Worm (Caenorhabditis elegans) whole organism, L4 larva: ENCODE results near the gene rps-23.

Source experiments
- F26F4.8 ChIP-seq: fragments of 200-800 bp; sonication (Bioruptor generic); conservative IDR thresholded peaks from 2 replicates; pipeline ENCODE4 v1.3.6; 2022; ENCODE audit warnings: missing genetic modification characterization, missing compliant biosample characterization
- F37D6.2 ChIP-seq: sonication (generic microtip); optimal IDR thresholded peaks from 2 replicates; lab custom pipeline; 2016; ENCODE audit warnings: mild to moderate bottlenecking, missing genetic modification characterization, missing compliant biosample characterization
- F44E2.7 ChIP-seq: fragments of 200-800 bp; sonication (Bioruptor generic); IDR thresholded peaks from 2 replicates; pipeline ENCODE4 v2.1.2; 2022; ENCODE audit warnings: missing genetic modification characterization, missing compliant biosample characterization
- R02D3.7 ChIP-seq: fragments of 150-350 bp; sonication (generic microtip); optimal IDR thresholded peaks from 3 replicates; lab custom pipeline; 2014; ENCODE audit warnings: missing biosample characterization, missing genetic modification characterization
- T26A8.4 ChIP-seq: fragments of 200-800 bp; sonication (Bioruptor generic); IDR thresholded peaks from 2 replicates; pipeline ENCODE4 v1.3.6; 2022; ENCODE audit warnings: missing genetic modification characterization, missing compliant biosample characterization
- Y5F2A.4 ChIP-seq: fragments of 200-800 bp; sonication (Bioruptor generic); optimal IDR thresholded peaks from 2 replicates; lab custom pipeline; 2018; ENCODE audit warnings: mild to moderate bottlenecking, missing genetic modification characterization, missing compliant biosample characterization
- Y75B8A.6 ChIP-seq: fragments of 200-800 bp; sonication (Bioruptor generic); IDR thresholded peaks from 2 replicates; pipeline ENCODE4 v1.3.6; 2022; ENCODE audit warnings: missing genetic modification reagents, missing genetic modification characterization, missing compliant biosample characterization
- aha-1 ChIP-seq: fragments of 150-350 bp; peaks from one replicate; lab custom pipeline; 2014; ENCODE audit warnings: missing biosample characterization, missing genetic modification characterization
- aly-2 ChIP-seq: sonication (generic microtip); optimal IDR thresholded peaks from 2 replicates; lab custom pipeline; 2018; ENCODE audit warnings: missing biosample characterization, missing genetic modification characterization
- ama-1 ChIP-seq: fragments of 150-350 bp; optimal IDR thresholded peaks from 2 replicates; lab custom pipeline; 2014; ENCODE audit warnings: inconsistent platforms, mixed read lengths
- arid-1 ChIP-seq: fragments of 200-800 bp; sonication (Bioruptor generic); conservative IDR thresholded peaks from 2 replicates; pipeline ENCODE4 v1.3.6; 2022; ENCODE audit warnings: missing genetic modification reagents, missing genetic modification characterization, missing compliant biosample characterization
- ceh-32 ChIP-seq: sonication (generic microtip); optimal IDR thresholded peaks from 2 replicates; lab custom pipeline; 2016; ENCODE audit warnings: mild to moderate bottlenecking, missing genetic modification characterization, missing compliant biosample characterization; ENCODE audit not compliant: poor library complexity
- ceh-44 ChIP-seq: fragments of 200-800 bp; sonication (Bioruptor generic); IDR thresholded peaks from 2 replicates; pipeline ENCODE4 v1.3.6; 2022; ENCODE audit warnings: missing genetic modification reagents, missing genetic modification characterization, missing compliant biosample characterization
- ctbp-1 ChIP-seq: fragments of 200-800 bp; sonication (Bioruptor generic); IDR thresholded peaks from 2 replicates; pipeline ENCODE4 v1.3.6; 2022; ENCODE audit warnings: missing genetic modification reagents, missing genetic modification characterization, missing compliant biosample characterization
- daf-12 ChIP-seq: fragments of 150-350 bp; optimal IDR thresholded peaks from 2 replicates; lab custom pipeline; 2014; ENCODE audit warnings: missing biosample characterization, missing genetic modification reagents, missing genetic modification characterization
- daf-16 ChIP-seq, 3 experiments: sonication (generic microtip); optimal IDR thresholded peaks; 2 replicates each; lab custom pipeline; 2016 to 2017; ENCODE audit warnings: missing genetic modification characterization in 3 of 3, missing genetic modification reagents in 3 of 3, mild to moderate bottlenecking in 2 of 3, missing compliant biosample characterization in 2 of 3, missing biosample characterization in 1 of 3, moderate library complexity in 1 of 3
- daf-8 ChIP-seq: fragments of 200-800 bp; sonication (Bioruptor generic); IDR thresholded peaks from 2 replicates; pipeline ENCODE4 v1.3.6; 2022; ENCODE audit warnings: missing genetic modification characterization, missing compliant biosample characterization
- dmd-6 ChIP-seq: fragments of 200-800 bp; sonication (Bioruptor generic); IDR thresholded peaks from 2 replicates; pipeline ENCODE4 v1.3.6; 2022; ENCODE audit warnings: missing genetic modification reagents, missing genetic modification characterization, missing compliant biosample characterization
- dmd-8 ChIP-seq: fragments of 200-800 bp; sonication (Bioruptor generic); IDR thresholded peaks from 2 replicates; pipeline ENCODE4 v1.3.6; 2022; ENCODE audit warnings: missing genetic modification characterization, missing compliant biosample characterization
- duxl-1 ChIP-seq: sonication (generic microtip); optimal IDR thresholded peaks from 2 replicates; lab custom pipeline; 2016; ENCODE audit warnings: mild to moderate bottlenecking, missing genetic modification characterization, moderate library complexity, missing compliant biosample characterization; ENCODE audit not compliant: poor library complexity
- dve-1 ChIP-seq: sonication (generic microtip); optimal IDR thresholded peaks from 2 replicates; lab custom pipeline; 2017; ENCODE audit warnings: antibody characterized with exemption, mild to moderate bottlenecking, missing genetic modification characterization, missing compliant biosample characterization; ENCODE audit not compliant: insufficient read depth
- fos-1 ChIP-seq: fragments of 150-350 bp; optimal IDR thresholded peaks from 2 replicates; lab custom pipeline; 2014; ENCODE audit warnings: missing biosample characterization, missing genetic modification characterization
- hif-1 ChIP-seq, 2 experiments: sonication (generic microtip); optimal IDR thresholded peaks; 2 replicates each; lab custom pipeline; 2016 to 2017; ENCODE audit warnings: missing compliant biosample characterization in 2 of 2, missing genetic modification characterization in 2 of 2, missing genetic modification reagents in 2 of 2, missing genotype in 2 of 2, mild to moderate bottlenecking in 1 of 2
- hlh-11 ChIP-seq: fragments of 200-800 bp; sonication (Bioruptor generic); optimal IDR thresholded peaks from 2 replicates; lab custom pipeline; 2018; ENCODE audit warnings: mild to moderate bottlenecking, missing genetic modification characterization, missing compliant biosample characterization
- hlh-30 ChIP-seq: sonication (generic microtip); optimal IDR thresholded peaks from 2 replicates; lab custom pipeline; 2017; ENCODE audit warnings: antibody characterized with exemption, mild to moderate bottlenecking, missing genetic modification characterization, missing compliant biosample characterization; ENCODE audit not compliant: insufficient read depth
- lin-1 ChIP-seq: fragments of 200-800 bp; sonication (Bioruptor generic); IDR thresholded peaks from 2 replicates; pipeline ENCODE4 v1.3.6; 2022; ENCODE audit warnings: missing genetic modification reagents, missing genetic modification characterization, missing compliant biosample characterization
- lin-38 ChIP-seq: fragments of 200-800 bp; sonication (Bioruptor generic); IDR thresholded peaks from 2 replicates; pipeline ENCODE4 v1.3.6; 2022; ENCODE audit warnings: missing genetic modification reagents, missing genetic modification characterization, missing compliant biosample characterization
- lin-39 ChIP-seq: fragments of 150-350 bp; optimal IDR thresholded peaks from 2 replicates; lab custom pipeline; 2014; ENCODE audit warnings: missing biosample characterization, missing genetic modification reagents, missing genetic modification characterization
- madf-9 ChIP-seq: fragments of 200-800 bp; sonication (Bioruptor generic); conservative IDR thresholded peaks from 2 replicates; pipeline ENCODE4 v1.3.6; 2022; ENCODE audit warnings: missing genetic modification reagents, missing genetic modification characterization, missing compliant biosample characterization
- mep-1 ChIP-seq: fragments of 150-350 bp; sonication (generic microtip); optimal IDR thresholded peaks from 3 replicates; lab custom pipeline; 2014; ENCODE audit warnings: missing biosample characterization, missing genetic modification characterization
- mxl-2 ChIP-seq: fragments of 200-800 bp; sonication (Bioruptor generic); conservative IDR thresholded peaks from 2 replicates; pipeline ENCODE4 v1.3.6; 2022; ENCODE audit warnings: missing genetic modification reagents, missing genetic modification characterization, missing compliant biosample characterization
- nhr-10 ChIP-seq: fragments of 150-350 bp; optimal IDR thresholded peaks from 2 replicates; lab custom pipeline; 2014; ENCODE audit warnings: missing biosample characterization, missing genetic modification characterization
- nhr-11 ChIP-seq: fragments of 150-350 bp; optimal IDR thresholded peaks from 2 replicates; lab custom pipeline; 2014; ENCODE audit warnings: missing biosample characterization, missing genetic modification characterization
- nhr-111 ChIP-seq: fragments of 200-800 bp; sonication (Bioruptor generic); optimal IDR thresholded peaks from 2 replicates; lab custom pipeline; 2018; ENCODE audit warnings: mild to moderate bottlenecking, missing genetic modification characterization, missing compliant biosample characterization
- nhr-28 ChIP-seq: fragments of 150-350 bp; optimal IDR thresholded peaks from 2 replicates; lab custom pipeline; 2014; ENCODE audit warnings: missing biosample characterization, missing genetic modification characterization
- php-3 ChIP-seq: fragments of 200-800 bp; sonication (Bioruptor generic); IDR thresholded peaks from 2 replicates; pipeline ENCODE4 v1.3.6; 2022; ENCODE audit warnings: missing genetic modification reagents, missing genetic modification characterization, missing compliant biosample characterization
- pqm-1 ChIP-seq: sonication (generic microtip); optimal IDR thresholded peaks from 2 replicates; lab custom pipeline; 2017; ENCODE audit warnings: missing biosample characterization, missing genetic modification characterization
- rbr-2 ChIP-seq: sonication (generic microtip); optimal IDR thresholded peaks from 2 replicates; lab custom pipeline; 2016; ENCODE audit warnings: missing genotype, missing genetic modification characterization, missing compliant biosample characterization
- saeg-2 ChIP-seq: fragments of 200-800 bp; sonication (Bioruptor generic); IDR thresholded peaks from 2 replicates; pipeline ENCODE4 v1.3.6; 2022; ENCODE audit warnings: missing genetic modification reagents, missing genetic modification characterization, missing compliant biosample characterization
- sdz-12 ChIP-seq: fragments of 200-800 bp; sonication (Bioruptor generic); optimal IDR thresholded peaks from 2 replicates; lab custom pipeline; 2018; ENCODE audit warnings: mild to moderate bottlenecking, missing genetic modification characterization, missing compliant biosample characterization
- spr-3 ChIP-seq: fragments of 200-800 bp; sonication (Bioruptor generic); optimal IDR thresholded peaks from 2 replicates; lab custom pipeline; 2018; ENCODE audit warnings: mild to moderate bottlenecking, missing genetic modification characterization, missing compliant biosample characterization
- unc-130 ChIP-seq: sonication (generic microtip); optimal IDR thresholded peaks from 2 replicates; lab custom pipeline; 2016; ENCODE audit warnings: missing genetic modification reagents, missing genetic modification characterization, missing compliant biosample characterization
- unc-62 ChIP-seq, 3 experiments: fragments of 150-350 bp in 1 of 3; sonication (generic microtip); optimal IDR thresholded peaks in 2 of 3; peaks in 1 of 3; 1 replicate in 1 of 3; 2 replicates in 2 of 3; lab custom pipeline; 2014 to 2017; ENCODE audit warnings: missing biosample characterization in 3 of 3, missing genetic modification characterization in 3 of 3, missing genetic modification reagents in 3 of 3, missing genotype in 1 of 3
- zfp-3 ChIP-seq: fragments of 200-800 bp; sonication (Bioruptor generic); conservative IDR thresholded peaks from 2 replicates; pipeline ENCODE4 v1.3.6; 2022; ENCODE audit warnings: missing genetic modification reagents, missing genetic modification characterization, missing compliant biosample characterization

The rps-23 gene

DNA sequence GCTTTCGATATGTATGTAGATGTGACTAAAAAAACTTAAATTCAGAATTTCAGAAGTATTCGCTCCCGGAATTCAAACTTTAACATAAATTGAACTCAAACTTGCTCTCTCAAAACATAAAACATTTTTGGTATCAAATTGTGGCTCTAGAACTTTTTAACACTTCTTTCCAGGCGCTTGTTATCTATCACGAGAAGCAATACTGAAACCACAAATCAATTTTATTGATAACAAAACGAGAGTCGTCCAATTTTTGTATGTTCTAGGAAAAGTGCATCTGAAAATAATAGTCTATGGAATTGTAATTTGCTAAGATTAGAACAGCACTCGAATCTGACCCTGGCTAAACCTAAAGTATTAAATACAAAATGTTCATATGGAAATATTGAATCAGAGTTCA lies 11.9 kb downstream of the rps-23 start:
- TF ChIP-seq saeg-2 (GFP tag; lab: Robert Waterston, UW) (no peak), R02D3.7 (tag; lab: Kevin White, UChicago) (no peak), hlh-30 (tag; lab: Kevin White, UChicago) (no peak), dve-1 (tag; lab: Kevin White, UChicago) (peak; percentile 50), dmd-8 (no peak), aha-1 (tag; lab: Kevin White, UChicago) (peak; percentile 48), php-3 (GFP tag; lab: Robert Waterston, UW) (peak; percentile 52; the same call in 1 of the 2 replicates), pqm-1 (tag; lab: Kevin White, UChicago) (peak; percentile 75), unc-130 (no peak), hif-1 (tag; optimal IDR thresholded peaks at IDR 0.05; lab: Kevin White, UChicago) (no peak), F26F4.8 (GFP tag; lab: Robert Waterston, UW) (no peak), Y5F2A.4 (no peak), fos-1 (tag; lab: Kevin White, UChicago) (no peak), ceh-32 (tag; lab: Kevin White, UChicago) (no peak), hlh-11 (tag; lab: Kevin White, UChicago) (peak; percentile 43), daf-8 (GFP tag; lab: Robert Waterston, UW) (no peak), mxl-2 (GFP tag; lab: Robert Waterston, UW) (no peak), F37D6.2 (tag; lab: Kevin White, UChicago) (no peak), sdz-12 (GFP tag; lab: Kevin White, UChicago) (no peak), nhr-28 (peak; percentile 28), dmd-6 (GFP tag; lab: Robert Waterston, UW) (peak; percentile 58), madf-9 (GFP tag; lab: Robert Waterston, UW) (no peak), aly-2 (tag; lab: Kevin White, UChicago) (no peak), mep-1 (tag; lab: Kevin White, UChicago) (no peak), nhr-111 (GFP tag; lab: Kevin White, UChicago) (no peak), daf-16 (GFP tag; optimal IDR thresholded peaks at IDR 0.05; lab: Kevin White, UChicago) (no peak), daf-16 (tag; optimal IDR thresholded peaks at IDR 0.05; lab: Kevin White, UChicago) (peak; percentile 11), Y75B8A.6 (GFP tag; lab: Robert Waterston, UW) (no peak), nhr-10 (tag; lab: Kevin White, UChicago) (no peak)

DNA sequence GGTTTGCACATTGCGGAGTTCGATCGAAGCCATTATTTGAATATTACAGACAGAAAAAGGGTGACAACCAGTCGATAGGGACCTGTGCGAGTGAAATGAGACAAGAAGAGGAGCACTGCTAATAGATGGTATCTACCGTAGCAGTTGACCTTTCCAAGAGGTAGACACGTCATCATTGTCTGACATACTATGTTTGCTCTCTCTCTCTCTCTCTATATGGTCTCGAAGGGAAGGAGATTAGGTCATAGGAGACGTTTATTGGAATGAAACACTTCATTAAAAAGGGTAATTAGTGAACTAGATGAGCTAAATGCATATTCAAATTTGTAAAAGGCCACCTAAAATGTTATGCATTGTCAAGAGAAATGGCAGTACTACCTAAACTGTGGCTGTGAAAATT lies 14.8 kb downstream of the rps-23 start, which contains the start of gene atz-1:
Gene atz-1, minus strand, starts transcription at position 101 of the 400 bp plus-strand sequence.
- no peak for TF ChIP-seq F44E2.7 (GFP tag; lab: Robert Waterston, UW)
- peak in 1 of 2 experiments; percentile 55 for TF ChIP-seq unc-62 (GFP tag; optimal IDR thresholded peaks at IDR 0.05 in 1 of 2; lab: Kevin White, UChicago)
- no peak for TF ChIP-seq unc-62 (tag; optimal IDR thresholded peaks at IDR 0.05; lab: Kevin White, UChicago)

DNA sequence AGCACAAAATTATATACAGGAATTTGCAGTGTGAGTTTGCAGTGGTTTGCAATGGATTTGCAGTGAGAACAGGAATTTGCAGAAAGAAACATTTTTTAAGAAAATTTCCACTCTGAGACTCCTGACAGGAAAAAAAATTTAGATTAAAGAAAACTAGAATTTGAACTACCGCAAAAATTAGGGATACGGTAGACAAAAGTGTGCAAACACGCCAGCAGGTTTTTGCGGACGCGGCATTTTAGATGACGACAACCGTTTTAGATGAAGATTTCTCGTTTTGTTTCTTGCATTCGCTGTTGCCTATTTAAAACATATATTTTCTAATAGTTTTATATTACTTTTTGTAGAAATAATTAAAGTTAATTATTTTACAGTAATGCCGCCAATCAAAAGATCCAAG lies 19.0 kb downstream of the rps-23 start, which contains the start of gene wdr-46:
Gene wdr-46, plus strand, starts transcription at position 375 of the 400 bp plus-strand sequence.
- TF ChIP-seq mep-1 (tag; lab: Kevin White, UChicago) (peak; percentile 88), arid-1 (GFP tag; lab: Robert Waterston, UW) (peak; percentile 86), php-3 (GFP tag; lab: Robert Waterston, UW) (no peak), nhr-11 (tag; lab: Kevin White, UChicago) (peak; percentile 16), dve-1 (tag; lab: Kevin White, UChicago) (peak; percentile 78), lin-38 (GFP tag; lab: Robert Waterston, UW) (no peak; the same call in 1 of the 2 replicates), nhr-28 (peak; percentile 50), T26A8.4 (GFP tag; lab: Robert Waterston, UW) (peak; percentile 80), aha-1 (tag; lab: Kevin White, UChicago) (peak; percentile 93), hlh-30 (tag; lab: Kevin White, UChicago) (peak; percentile 82), F37D6.2 (tag; lab: Kevin White, UChicago) (peak; percentile 47), ceh-44 (GFP tag; lab: Robert Waterston, UW) (no peak), ama-1 (lab: Kevin White, UChicago) (peak; percentile 39), lin-1 (GFP tag; lab: Robert Waterston, UW) (no peak), spr-3 (GFP tag; lab: Kevin White, UChicago) (no peak), zfp-3 (GFP tag; lab: Robert Waterston, UW) (peak; percentile 63; the same call in 1 of the 2 replicates), rbr-2 (tag; lab: Kevin White, UChicago) (peak; percentile 71), duxl-1 (tag; lab: Kevin White, UChicago) (peak; percentile 75), daf-12 (tag; lab: Kevin White, UChicago) (no peak), ctbp-1 (GFP tag; lab: Robert Waterston, UW) (0 out of 2 replicates have a peak, but pooled peaks have one; percentile 7), lin-39 (tag; lab: Kevin White, UChicago) (no peak), daf-16 (GFP tag; optimal IDR thresholded peaks at IDR 0.05; lab: Kevin White, UChicago) (no peak), daf-16 (tag; optimal IDR thresholded peaks at IDR 0.05; lab: Kevin White, UChicago) (peak; percentile 27), unc-62 (GFP tag; optimal IDR thresholded peaks at IDR 0.05 in 1 of 2; lab: Kevin White, UChicago) (peak in 1 of 2 experiments; percentile 89), unc-62 (tag; optimal IDR thresholded peaks at IDR 0.05; lab: Kevin White, UChicago) (no peak)
